Worm (Caenorhabditis elegans) whole organism, L3 larva: ENCODE measurements around the gene F52E4.5.

ENCODE experiments used
- R02D3.7 ChIP-seq: fragments of 150-350 bp; optimal IDR thresholded peaks from 2 replicates; lab custom pipeline; 2014; ENCODE audit warnings: missing biosample characterization, missing genetic modification characterization
- ZK546.5 ChIP-seq: sonication (generic microtip); optimal IDR thresholded peaks from 2 replicates; lab custom pipeline; 2017; ENCODE audit warnings: missing biosample characterization, missing genetic modification characterization
- aly-2 ChIP-seq: fragments of 150-350 bp; optimal IDR thresholded peaks from 2 replicates; lab custom pipeline; 2014; ENCODE audit warnings: missing biosample characterization, missing genetic modification characterization
- ama-1 ChIP-seq: fragments of 150-350 bp; optimal IDR thresholded peaks from 2 replicates; lab custom pipeline; 2018
- ceh-16 ChIP-seq: sonication (generic microtip); optimal IDR thresholded peaks from 2 replicates; lab custom pipeline; 2017; ENCODE audit warnings: missing biosample characterization, missing genetic modification characterization
- ceh-28 ChIP-seq: fragments of 150-350 bp; optimal IDR thresholded peaks from 2 replicates; lab custom pipeline; 2014; ENCODE audit warnings: missing biosample characterization, missing genetic modification reagents, missing genetic modification characterization
- ceh-82 ChIP-seq: fragments of 150-350 bp; optimal IDR thresholded peaks from 2 replicates; lab custom pipeline; 2014; ENCODE audit warnings: missing biosample characterization, missing genetic modification characterization
- ceh-9 ChIP-seq: sonication (generic microtip); optimal IDR thresholded peaks from 2 replicates; lab custom pipeline; 2018; ENCODE audit warnings: missing biosample characterization, missing genetic modification characterization
- daf-12 ChIP-seq: fragments of 150-350 bp; optimal IDR thresholded peaks from 2 replicates; lab custom pipeline; 2014; ENCODE audit warnings: missing biosample characterization, missing genetic modification reagents, missing genetic modification characterization
- egl-27 ChIP-seq: sonication (generic microtip); optimal IDR thresholded peaks from 4 replicates; lab custom pipeline; 2017; ENCODE audit warnings: missing biosample characterization, missing genetic modification reagents, missing genetic modification characterization
- egl-5 ChIP-seq: fragments of 150-350 bp; optimal IDR thresholded peaks from 2 replicates; lab custom pipeline; 2017; ENCODE audit warnings: missing biosample characterization, missing genetic modification reagents, missing genetic modification characterization, inconsistent platforms
- elt-1 ChIP-seq: fragments of 150-350 bp; optimal IDR thresholded peaks from 2 replicates; lab custom pipeline; 2014; ENCODE audit warnings: missing biosample characterization, missing genetic modification characterization
- elt-2 ChIP-seq: sonication (generic microtip); optimal IDR thresholded peaks from 2 replicates; lab custom pipeline; 2016; ENCODE audit warnings: missing genetic modification reagents, mild to moderate bottlenecking, missing genetic modification characterization, missing compliant biosample characterization
- elt-3 ChIP-seq, 3 experiments: fragments of 150-350 bp in 1 of 3; sonication (generic microtip) in 2 of 3; optimal IDR thresholded peaks; 2 replicates in 2 of 3; 4 replicates in 1 of 3; lab custom pipeline; 2014 to 2017; ENCODE audit warnings: missing biosample characterization in 3 of 3, missing genetic modification characterization in 3 of 3
- eor-1 ChIP-seq, 2 experiments: fragments of 150-350 bp; optimal IDR thresholded peaks; 2 replicates each; lab custom pipeline; 2014 to 2018; ENCODE audit warnings: missing biosample characterization in 2 of 2, missing genetic modification characterization in 2 of 2
- fkh-10 ChIP-seq: sonication (generic microtip); optimal IDR thresholded peaks from 2 replicates; lab custom pipeline; 2017; ENCODE audit warnings: missing biosample characterization, missing genetic modification reagents, missing genetic modification characterization
- fkh-2 ChIP-seq: fragments of 150-350 bp; optimal IDR thresholded peaks from 2 replicates; lab custom pipeline; 2014; ENCODE audit warnings: missing biosample characterization, missing genetic modification reagents, missing genetic modification characterization
- fos-1 ChIP-seq: fragments of 150-350 bp; optimal IDR thresholded peaks from 2 replicates; lab custom pipeline; 2014; ENCODE audit warnings: missing biosample characterization, missing genetic modification characterization
- hmg-11 ChIP-seq: sonication (generic microtip); optimal IDR thresholded peaks from 2 replicates; lab custom pipeline; 2016; ENCODE audit warnings: missing genetic modification characterization, missing compliant biosample characterization
- jun-1 ChIP-seq: fragments of 150-350 bp; optimal IDR thresholded peaks from 2 replicates; lab custom pipeline; 2014; ENCODE audit warnings: missing biosample characterization, missing genetic modification reagents, missing genetic modification characterization
- lin-15B ChIP-seq: fragments of 150-350 bp; optimal IDR thresholded peaks from 2 replicates; lab custom pipeline; 2014; ENCODE audit warnings: missing biosample characterization, missing genetic modification characterization
- lin-39 ChIP-seq: fragments of 150-350 bp; optimal IDR thresholded peaks from 2 replicates; lab custom pipeline; 2018; ENCODE audit warnings: missing biosample characterization, missing genetic modification reagents, missing genetic modification characterization
- lsy-12 ChIP-seq: sonication (generic microtip); optimal IDR thresholded peaks from 2 replicates; lab custom pipeline; 2016; ENCODE audit warnings: mild to moderate bottlenecking, missing genetic modification characterization, missing compliant biosample characterization
- mdl-1 ChIP-seq: fragments of 150-350 bp; optimal IDR thresholded peaks from 2 replicates; lab custom pipeline; 2014; ENCODE audit warnings: missing biosample characterization, missing genetic modification characterization
- mml-1 ChIP-seq: fragments of 150-350 bp; sonication (generic microtip); optimal IDR thresholded peaks from 3 replicates; lab custom pipeline; 2014; ENCODE audit warnings: missing biosample characterization, missing genetic modification characterization
- nfya-1 ChIP-seq: sonication (generic microtip); optimal IDR thresholded peaks from 2 replicates; lab custom pipeline; 2017; ENCODE audit warnings: missing genetic modification characterization, mild to moderate bottlenecking, missing compliant biosample characterization, antibody characterized with exemption, moderate library complexity; ENCODE audit not compliant: insufficient read depth
- nhr-11 ChIP-seq: fragments of 150-350 bp; optimal IDR thresholded peaks from 2 replicates; lab custom pipeline; 2014; ENCODE audit warnings: missing biosample characterization, missing genetic modification characterization
- nhr-12 ChIP-seq: fragments of 150-350 bp; optimal IDR thresholded peaks from 2 replicates; lab custom pipeline; 2014; ENCODE audit warnings: missing biosample characterization, missing genetic modification characterization
- nhr-23 ChIP-seq: fragments of 150-350 bp; optimal IDR thresholded peaks from 2 replicates; lab custom pipeline; 2014; ENCODE audit warnings: missing biosample characterization, missing genetic modification reagents, missing genetic modification characterization
- nhr-237 ChIP-seq: fragments of 150-350 bp; optimal IDR thresholded peaks from 2 replicates; lab custom pipeline; 2014; ENCODE audit warnings: missing biosample characterization, missing genetic modification characterization
- nhr-25 ChIP-seq: sonication (generic microtip); optimal IDR thresholded peaks from 2 replicates; lab custom pipeline; 2017; ENCODE audit warnings: missing biosample characterization, missing genetic modification characterization
- nhr-28 ChIP-seq: fragments of 150-350 bp; optimal IDR thresholded peaks from 2 replicates; lab custom pipeline; 2014; ENCODE audit warnings: missing biosample characterization, missing genetic modification characterization
- nhr-43 ChIP-seq: sonication (generic microtip); optimal IDR thresholded peaks from 2 replicates; lab custom pipeline; 2016; ENCODE audit warnings: mild to moderate bottlenecking, missing genetic modification characterization, missing compliant biosample characterization; ENCODE audit not compliant: poor library complexity, severe bottlenecking
- nhr-67 ChIP-seq: fragments of 150-350 bp; optimal IDR thresholded peaks from 2 replicates; lab custom pipeline; 2014; ENCODE audit warnings: missing biosample characterization, missing genetic modification characterization
- nhr-76 ChIP-seq: fragments of 150-350 bp; sonication (generic microtip); optimal IDR thresholded peaks from 5 replicates; lab custom pipeline; 2014; ENCODE audit warnings: missing biosample characterization, missing genetic modification characterization
- pha-4 ChIP-seq: fragments of 150-350 bp; optimal IDR thresholded peaks from 2 replicates; lab custom pipeline; 2014; ENCODE audit warnings: missing biosample characterization, missing genetic modification reagents, missing genetic modification characterization
- pqm-1 ChIP-seq: fragments of 150-350 bp; optimal IDR thresholded peaks from 2 replicates; lab custom pipeline; 2017; ENCODE audit warnings: missing biosample characterization, missing genetic modification characterization, inconsistent platforms
- sea-2 ChIP-seq: fragments of 150-350 bp; sonication (generic microtip); optimal IDR thresholded peaks from 4 replicates; lab custom pipeline; 2014; ENCODE audit warnings: missing biosample characterization, missing genetic modification reagents, missing genetic modification characterization
- skn-1 ChIP-seq: fragments of 150-350 bp; optimal IDR thresholded peaks from 2 replicates; lab custom pipeline; 2014; ENCODE audit warnings: missing biosample characterization, missing genetic modification characterization
- snpc-4 ChIP-seq: fragments of 150-350 bp; optimal IDR thresholded peaks from 2 replicates; lab custom pipeline; 2014; ENCODE audit warnings: missing biosample characterization, missing genetic modification characterization
- tbx-2 ChIP-seq: sonication (generic microtip); optimal IDR thresholded peaks from 2 replicates; lab custom pipeline; 2016; ENCODE audit warnings: mild to moderate bottlenecking, missing genetic modification characterization, missing compliant biosample characterization
- unc-39 ChIP-seq: sonication (generic microtip); optimal IDR thresholded peaks from 4 replicates; lab custom pipeline; 2017; ENCODE audit warnings: missing biosample characterization, missing genetic modification characterization
- unc-62 ChIP-seq: fragments of 150-350 bp; sonication (generic microtip); optimal IDR thresholded peaks from 4 replicates; lab custom pipeline; 2014; ENCODE audit warnings: missing biosample characterization, missing genetic modification reagents, missing genetic modification characterization
- zag-1 ChIP-seq: fragments of 150-350 bp; optimal IDR thresholded peaks from 2 replicates; lab custom pipeline; 2014; ENCODE audit warnings: missing biosample characterization, missing genetic modification characterization
- ztf-11 ChIP-seq: fragments of 150-350 bp; optimal IDR thresholded peaks from 2 replicates; lab custom pipeline; 2014; ENCODE audit warnings: missing biosample characterization, missing genetic modification characterization
- ztf-4 ChIP-seq: fragments of 150-350 bp; optimal IDR thresholded peaks from 2 replicates; lab custom pipeline; 2014; ENCODE audit warnings: missing biosample characterization, missing genetic modification characterization

F52E4.5 gene

ce11 chrX:3087245-3087644, at the start of gene F52E4.5:
Gene F52E4.5, minus strand, starts transcription at chrX:3087345.
- TF ChIP-seq fkh-10 (GFP tag; lab: Kevin White, UChicago) (no peak), ceh-28 (tag; lab: Kevin White, UChicago) (no peak), nhr-43 (tag; lab: Kevin White, UChicago) (no peak), jun-1 (tag; lab: Kevin White, UChicago) (no peak), elt-3 (tag; optimal IDR thresholded peaks at IDR 0.05; lab: Kevin White, UChicago) (no peak), unc-62 (GFP tag; lab: Kevin White, UChicago) (no peak), zag-1 (tag; lab: Kevin White, UChicago) (no peak), snpc-4 (no peak), R02D3.7 (no peak), tbx-2 (tag; lab: Kevin White, UChicago) (no peak), lin-39 (no peak), ama-1 (lab: Kevin White, UChicago) (no peak), elt-2 (tag; lab: Kevin White, UChicago) (no peak), nhr-12 (no peak), lsy-12 (tag; lab: Kevin White, UChicago) (no peak), hmg-11 (no peak), unc-39 (tag; lab: Kevin White, UChicago) (no peak), nhr-25 (tag; lab: Kevin White, UChicago) (no peak), nhr-76 (tag; lab: Kevin White, UChicago) (no peak)

- TF ChIP-seq ceh-28 (tag; lab: Kevin White, UChicago) (no peak), pha-4 (tag; lab: Kevin White, UChicago) (peak; percentile 3), aly-2 (tag; lab: Kevin White, UChicago) (no peak), R02D3.7 (no peak), nhr-23 (tag; lab: Kevin White, UChicago) (no peak), daf-12 (tag; lab: Kevin White, UChicago) (no peak)
- TF ChIP-seq, all 47 proteins: peak for 1
These were observed 48.0 kb upstream of the F52E4.5 start, which contains the start of gene K10B3.1 for ce11 chrX:3135186-3135585. Gene K10B3.1, plus strand, starts transcription at chrX:3135486.

ce11 chrX:3127626-3128142, 40.5 kb upstream of the F52E4.5 start:
- TF ChIP-seq ceh-9 (tag; lab: Kevin White, UChicago) (no peak), fos-1 (peak; percentile 93), mdl-1 (tag; lab: Kevin White, UChicago) (peak; percentile 54), egl-27 (tag; lab: Kevin White, UChicago) (peak; percentile 86), lin-39 (peak; percentile 99), ztf-4 (tag; lab: Kevin White, UChicago) (peak; percentile 76), nhr-76 (tag; lab: Kevin White, UChicago) (no peak), nhr-25 (tag; lab: Kevin White, UChicago) (peak; percentile 95), elt-1 (tag; lab: Kevin White, UChicago) (peak; percentile 78), fkh-2 (tag; lab: Kevin White, UChicago) (peak; percentile 28), lin-15B (tag; lab: Kevin White, UChicago) (peak; percentile 65), hmg-11 (peak; percentile 97), eor-1 (tag; optimal IDR thresholded peaks at IDR 0.05; lab: Kevin White, UChicago) (no peak), skn-1 (tag; lab: Kevin White, UChicago) (peak; percentile 87), nhr-28 (tag; lab: Kevin White, UChicago) (no peak), zag-1 (tag; lab: Kevin White, UChicago) (peak; percentile 60), ZK546.5 (tag; lab: Kevin White, UChicago) (no peak), snpc-4 (peak; percentile 51), aly-2 (tag; lab: Kevin White, UChicago) (peak; percentile 11), fkh-10 (GFP tag; lab: Kevin White, UChicago) (peak; percentile 67), R02D3.7 (peak; percentile 43), unc-62 (GFP tag; lab: Kevin White, UChicago) (peak; percentile 90), jun-1 (tag; lab: Kevin White, UChicago) (peak; percentile 96), unc-39 (tag; lab: Kevin White, UChicago) (no peak), elt-2 (tag; lab: Kevin White, UChicago) (peak; percentile 92), nhr-237 (tag; lab: Kevin White, UChicago) (no peak), nhr-23 (tag; lab: Kevin White, UChicago) (peak; percentile 79), tbx-2 (tag; lab: Kevin White, UChicago) (peak; percentile 86), ceh-82 (peak; percentile 68), ztf-11 (tag; lab: Kevin White, UChicago) (no peak), pqm-1 (tag; lab: Kevin White, UChicago) (peak; percentile 72), ama-1 (lab: Kevin White, UChicago) (peak; percentile 29), egl-5 (tag; lab: Kevin White, UChicago) (peak; percentile 78), mml-1 (tag; lab: Kevin White, UChicago) (no peak), pha-4 (tag; lab: Kevin White, UChicago) (peak; percentile 98), daf-12 (tag; lab: Kevin White, UChicago) (no peak), elt-3 (tag; optimal IDR thresholded peaks at IDR 0.05; lab: Kevin White, UChicago) (peak in 1 of 3 experiments; percentile 4), nfya-1 (tag; lab: Kevin White, UChicago) (peak; percentile 92), ceh-16 (no peak), nhr-12 (no peak), nhr-67 (tag; lab: Kevin White, UChicago) (no peak), sea-2 (GFP tag; lab: Kevin White, UChicago) (no peak), nhr-11 (peak; percentile 87), nhr-43 (tag; lab: Kevin White, UChicago) (peak; percentile 76)
